Fruit fly (Drosophila melanogaster) whole organism, embryonic: Measurements from ENCODE around the gene MICU3.

Experiments used
- Antp ChIP-seq: fragments of 200-800 bp; sonication (Bioruptor generic); optimal IDR thresholded peaks from 3 replicates; lab custom pipeline; 2016; ENCODE audit warnings: missing biosample characterization, missing genetic modification characterization
- Bdp1 ChIP-seq: fragments of 200-800 bp; sonication (Bioruptor generic); optimal IDR thresholded peaks from 3 replicates; lab custom pipeline; 2016; ENCODE audit warnings: missing biosample characterization, missing genetic modification characterization
- CG10366 ChIP-seq: fragments of 200-800 bp; sonication (Bioruptor generic); IDR thresholded peaks from 2 replicates; pipeline ENCODE4 v1.3.6; 2022; ENCODE audit warnings: missing biosample characterization, missing genetic modification characterization
- CG10462 ChIP-seq: fragments of 200-800 bp; sonication (Bioruptor generic); optimal IDR thresholded peaks from 2 replicates; lab custom pipeline; 2016; ENCODE audit warnings: missing biosample characterization, missing genetic modification characterization
- CG11247 ChIP-seq: fragments of 200-800 bp; sonication (Bioruptor generic); IDR thresholded peaks from 2 replicates; pipeline ENCODE4 v1.3.6; 2022; ENCODE audit warnings: missing biosample characterization, missing genetic modification characterization
- CG12104 ChIP-seq: fragments of 200-800 bp; sonication (Bioruptor generic); optimal IDR thresholded peaks from 3 replicates; lab custom pipeline; 2016; ENCODE audit warnings: missing biosample characterization, missing genetic modification characterization
- CG14014 ChIP-seq: fragments of 200-800 bp; sonication (Bioruptor generic); IDR thresholded peaks from 2 replicates; pipeline ENCODE4 v1.3.6; 2022; ENCODE audit warnings: missing biosample characterization, missing genetic modification characterization
- CG14441 ChIP-seq: fragments of 200-800 bp; sonication (Bioruptor generic); IDR thresholded peaks from 2 replicates; pipeline ENCODE4 v1.3.6; 2022; ENCODE audit warnings: missing biosample characterization, missing genetic modification characterization
- CG14667 ChIP-seq: fragments of 200-800 bp; sonication (Bioruptor generic); IDR thresholded peaks from 2 replicates; pipeline ENCODE4 v1.3.6; 2022; ENCODE audit warnings: missing biosample characterization, missing genetic modification characterization
- CG15696 ChIP-seq: fragments of 200-800 bp; sonication (Bioruptor generic); optimal IDR thresholded peaks from 2 replicates; lab custom pipeline; 2019; ENCODE audit warnings: missing biosample characterization, mild to moderate bottlenecking, missing genetic modification characterization, moderate library complexity
- CG34376 ChIP-seq: fragments of 200-800 bp; sonication (Bioruptor generic); optimal IDR thresholded peaks from 2 replicates; lab custom pipeline; 2018; ENCODE audit warnings: missing biosample characterization, mild to moderate bottlenecking, missing genetic modification characterization
- CG3847 ChIP-seq: fragments of 200-800 bp; sonication (Bioruptor generic); IDR thresholded peaks from 2 replicates; pipeline ENCODE4 v1.3.6; 2022; ENCODE audit warnings: missing biosample characterization, missing genetic modification characterization
- CG4282 ChIP-seq: fragments of 200-800 bp; sonication (Bioruptor generic); optimal IDR thresholded peaks from 2 replicates; lab custom pipeline; 2016; ENCODE audit warnings: missing biosample characterization, missing genetic modification characterization
- CG4404 ChIP-seq: fragments of 200-800 bp; sonication (Bioruptor generic); IDR thresholded peaks from 2 replicates; pipeline ENCODE4 v1.3.6; 2022; ENCODE audit warnings: missing biosample characterization, missing genetic modification characterization
- CG6175 ChIP-seq: fragments of 200-800 bp; sonication (Bioruptor generic); IDR thresholded peaks from 3 replicates; pipeline ENCODE4 v1.3.6; 2022; ENCODE audit warnings: missing biosample characterization, missing genetic modification characterization
- CG6272 ChIP-seq: fragments of 200-800 bp; sonication (Bioruptor generic); IDR thresholded peaks from 2 replicates; pipeline ENCODE4 v1.3.6; 2022; ENCODE audit warnings: missing biosample characterization, missing genetic modification characterization
- CG8478 ChIP-seq: fragments of >200 bp; optimal IDR thresholded peaks from 2 replicates; lab custom pipeline; 2018
- CG9727 ChIP-seq: fragments of 200-800 bp; sonication (Bioruptor generic); optimal IDR thresholded peaks from 3 replicates; lab custom pipeline; 2017; ENCODE audit warnings: missing biosample characterization, mild to moderate bottlenecking, missing genetic modification characterization
- CG9797 ChIP-seq: fragments of 200-800 bp; sonication (Bioruptor generic); optimal IDR thresholded peaks from 3 replicates; lab custom pipeline; 2018; ENCODE audit warnings: missing biosample characterization, mild to moderate bottlenecking, missing genetic modification characterization
- CG9932 ChIP-seq: fragments of 200-800 bp; sonication (Bioruptor generic); IDR thresholded peaks from 2 replicates; pipeline ENCODE4 v1.3.6; 2022; ENCODE audit warnings: missing biosample characterization, missing genetic modification characterization
- D ChIP-seq, 2 experiments: fragments of 200-800 bp in 1 of 2; fragments of >200 bp in 1 of 2; sonication (Bioruptor generic) in 1 of 2; optimal IDR thresholded peaks; 2 replicates in 1 of 2; 3 replicates in 1 of 2; lab custom pipeline; 2017; ENCODE audit warnings: mild to moderate bottlenecking in 1 of 2, missing biosample characterization in 1 of 2, missing genetic modification characterization in 1 of 2, missing genetic modification reagents in 1 of 2
- GATAe ChIP-seq: fragments of 200-800 bp; sonication (Bioruptor generic); conservative IDR thresholded peaks from 2 replicates; pipeline ENCODE4 v1.3.6; 2022; ENCODE audit warnings: missing biosample characterization, missing genetic modification characterization
- Hand ChIP-seq: fragments of 200-800 bp; sonication (Bioruptor generic); optimal IDR thresholded peaks from 2 replicates; lab custom pipeline; 2017; ENCODE audit warnings: mild to moderate bottlenecking, missing biosample characterization, missing genetic modification reagents, missing genetic modification characterization
- NC2β ChIP-seq: fragments of 200-800 bp; sonication (Bioruptor generic); optimal IDR thresholded peaks from 2 replicates; lab custom pipeline; 2016; ENCODE audit warnings: missing biosample characterization, missing genetic modification characterization
- NK7.1 ChIP-seq: fragments of 200-800 bp; sonication (Bioruptor generic); optimal IDR thresholded peaks from 3 replicates; lab custom pipeline; 2016; ENCODE audit warnings: missing biosample characterization, missing genetic modification characterization
- Opbp ChIP-seq: fragments of 200-800 bp; sonication (Bioruptor generic); IDR thresholded peaks from 3 replicates; pipeline ENCODE4 v1.3.6; 2022; ENCODE audit warnings: missing biosample characterization, missing genetic modification characterization; ENCODE audit not compliant: partially characterized antibody
- Side ChIP-seq: fragments of 200-800 bp; sonication (Bioruptor generic); optimal IDR thresholded peaks from 2 replicates; lab custom pipeline; 2016; ENCODE audit warnings: missing biosample characterization, missing genetic modification characterization
- Sox102F ChIP-seq: fragments of 200-800 bp; sonication (Bioruptor generic); optimal IDR thresholded peaks from 2 replicates; lab custom pipeline; 2018; ENCODE audit warnings: missing biosample characterization, mild to moderate bottlenecking, missing genetic modification characterization, moderate library complexity
- Sry-β ChIP-seq: fragments of 200-800 bp; sonication (Bioruptor generic); optimal IDR thresholded peaks from 2 replicates; lab custom pipeline; 2018; ENCODE audit warnings: missing biosample characterization, mild to moderate bottlenecking, missing genetic modification characterization, moderate library complexity
- Vsx1 ChIP-seq: fragments of 200-800 bp; sonication (Bioruptor generic); optimal IDR thresholded peaks from 2 replicates; lab custom pipeline; 2017; ENCODE audit warnings: missing biosample characterization, mild to moderate bottlenecking, missing genetic modification characterization, missing genetic modification reagents
- chinmo ChIP-seq: fragments of 200-800 bp; sonication (Bioruptor generic); IDR thresholded peaks from 4 replicates; pipeline ENCODE4 v1.3.6; 2022; ENCODE audit warnings: missing biosample characterization, missing genetic modification characterization; ENCODE audit not compliant: partially characterized antibody
- chn ChIP-seq: fragments of 200-800 bp; sonication (Bioruptor generic); optimal IDR thresholded peaks from 2 replicates; lab custom pipeline; 2016; ENCODE audit warnings: missing biosample characterization, missing genetic modification characterization
- crc ChIP-seq: fragments of 200-800 bp; sonication (Bioruptor generic); optimal IDR thresholded peaks from 2 replicates; lab custom pipeline; 2016; ENCODE audit warnings: missing biosample characterization, missing genetic modification characterization
- dm ChIP-seq: fragments of 200-800 bp; sonication (Bioruptor generic); optimal IDR thresholded peaks from 3 replicates; lab custom pipeline; 2016; ENCODE audit warnings: missing biosample characterization, missing genetic modification characterization
- eyg ChIP-seq: fragments of 200-800 bp; sonication (Bioruptor generic); optimal IDR thresholded peaks from 3 replicates; lab custom pipeline; 2016; ENCODE audit warnings: missing biosample characterization, missing genetic modification characterization
- fru ChIP-seq: fragments of >200 bp; optimal IDR thresholded peaks from 2 replicates; lab custom pipeline; 2017
- gfzf ChIP-seq: fragments of 200-800 bp; sonication (Bioruptor generic); optimal IDR thresholded peaks from 2 replicates; lab custom pipeline; 2016; ENCODE audit warnings: missing biosample characterization, mild to moderate bottlenecking, missing genetic modification characterization, moderate library complexity
- grn ChIP-seq: fragments of 200-800 bp; sonication (Bioruptor generic); optimal IDR thresholded peaks from 3 replicates; lab custom pipeline; 2017; ENCODE audit warnings: missing biosample characterization, missing genetic modification characterization
- gsb-n ChIP-seq: fragments of 200-800 bp; sonication (Bioruptor generic); optimal IDR thresholded peaks from 3 replicates; lab custom pipeline; 2018; ENCODE audit warnings: missing biosample characterization, mild to moderate bottlenecking, missing genetic modification characterization
- h ChIP-seq: fragments of >200 bp; optimal IDR thresholded peaks from 2 replicates; lab custom pipeline; 2017
- mirr ChIP-seq: fragments of 200-800 bp; sonication (Bioruptor generic); optimal IDR thresholded peaks from 3 replicates; lab custom pipeline; 2018; ENCODE audit warnings: missing biosample characterization, mild to moderate bottlenecking, missing genetic modification characterization
- mld ChIP-seq: fragments of 200-800 bp; sonication (Bioruptor generic); IDR thresholded peaks from 3 replicates; pipeline ENCODE4 v1.3.6; 2022; ENCODE audit warnings: missing biosample characterization, missing genetic modification characterization; ENCODE audit not compliant: partially characterized antibody
- nerfin-2 ChIP-seq: fragments of 200-800 bp; sonication (Bioruptor generic); IDR thresholded peaks from 2 replicates; pipeline ENCODE4 v1.3.6; 2022; ENCODE audit warnings: missing biosample characterization, missing genetic modification characterization; ENCODE audit not compliant: partially characterized antibody
- pho ChIP-seq: fragments of 200-800 bp; sonication (Bioruptor generic); optimal IDR thresholded peaks from 2 replicates; lab custom pipeline; 2016; ENCODE audit warnings: missing biosample characterization, missing genetic modification characterization
- run ChIP-seq: fragments of 200-800 bp; sonication (Bioruptor generic); optimal IDR thresholded peaks from 3 replicates; lab custom pipeline; 2018; ENCODE audit warnings: missing biosample characterization, mild to moderate bottlenecking, missing genetic modification characterization
- sens-2 ChIP-seq: fragments of 200-800 bp; sonication (Bioruptor generic); IDR thresholded peaks from 2 replicates; pipeline ENCODE4 v1.3.6; 2022; ENCODE audit warnings: missing biosample characterization, missing genetic modification characterization
- shn ChIP-seq: fragments of 200-800 bp; sonication (Bioruptor generic); optimal IDR thresholded peaks from 3 replicates; lab custom pipeline; 2016; ENCODE audit warnings: missing biosample characterization, missing genetic modification characterization
- sqz ChIP-seq: fragments of 200-800 bp; sonication (Bioruptor generic); optimal IDR thresholded peaks from 3 replicates; lab custom pipeline; 2018; ENCODE audit warnings: missing biosample characterization, mild to moderate bottlenecking, missing genetic modification characterization
- ssp ChIP-seq: fragments of 200-800 bp; sonication (Bioruptor generic); IDR thresholded peaks from 2 replicates; pipeline ENCODE4 v1.3.6; 2022; ENCODE audit warnings: missing biosample characterization, missing genetic modification characterization
- tap ChIP-seq: fragments of 200-800 bp; optimal IDR thresholded peaks from 3 replicates; lab custom pipeline; 2019; ENCODE audit warnings: missing biosample characterization, mild to moderate bottlenecking, missing genetic modification characterization, moderate library complexity
- trem ChIP-seq: fragments of 200-800 bp; optimal IDR thresholded peaks from 3 replicates; lab custom pipeline; 2019; ENCODE audit warnings: missing biosample characterization, mild to moderate bottlenecking, missing genetic modification characterization, moderate library complexity
- wdn ChIP-seq: fragments of 200-800 bp; sonication (Bioruptor generic); IDR thresholded peaks from 2 replicates; pipeline ENCODE4 v1.3.6; 2022; ENCODE audit warnings: missing biosample characterization, missing genetic modification characterization
- zen2 ChIP-seq: fragments of 200-800 bp; sonication (Bioruptor generic); IDR thresholded peaks from 3 replicates; pipeline ENCODE4 v1.3.6; 2022; ENCODE audit warnings: missing biosample characterization, missing genetic modification characterization; ENCODE audit not compliant: partially characterized antibody
- zf30C ChIP-seq: fragments of 200-800 bp; sonication (Bioruptor generic); optimal IDR thresholded peaks from 3 replicates; lab custom pipeline; 2018; ENCODE audit warnings: missing biosample characterization, mild to moderate bottlenecking, missing genetic modification characterization

Gene MICU3

dm6 chr3R:19802508-19802907, 44.6 kb upstream of the MICU3 start (continued):
- TF ChIP-seq gfzf (GFP tag; lab: Kevin White, UChicago) (no peak), eyg (GFP tag; lab: Kevin White, UChicago) (no peak), Opbp (GFP tag; lab: Robert Waterston, UW) (peak; percentile 90), CG6175 (no peak), CG14014 (no peak), CG15696 (tag; lab: Kevin White, UChicago) (no peak), shn (no peak), crc (no peak), fru (lab: Kevin White, UChicago) (no peak), CG14667 (GFP tag; lab: Robert Waterston, UW) (no peak), D (optimal IDR thresholded peaks at IDR 0.05; lab: Kevin White, UChicago) (no peak), D (GFP tag; optimal IDR thresholded peaks at IDR 0.05; lab: Kevin White, UChicago) (no peak), wdn (no peak), CG10462 (GFP tag; lab: Kevin White, UChicago) (no peak), CG14441 (GFP tag; lab: Robert Waterston, UW) (no peak), nerfin-2 (GFP tag; lab: Robert Waterston, UW) (peak; percentile 83), h (no peak), CG11247 (GFP tag; lab: Robert Waterston, UW) (no peak), CG9727 (GFP tag; lab: Kevin White, UChicago) (no peak), dm (GFP tag; lab: Kevin White, UChicago) (no peak), chn (GFP tag; lab: Kevin White, UChicago) (no peak), CG12104 (GFP tag; lab: Kevin White, UChicago) (no peak), trem (tag; lab: Kevin White, UChicago) (no peak), CG6272 (GFP tag; lab: Robert Waterston, UW) (no peak), zf30C (GFP tag; lab: Kevin White, UChicago) (no peak), grn (GFP tag; lab: Kevin White, UChicago) (no peak), CG4404 (GFP tag; lab: Robert Waterston, UW) (no peak), CG34376 (GFP tag; lab: Kevin White, UChicago) (no peak), Bdp1 (GFP tag; lab: Kevin White, UChicago) (peak; percentile 99), CG9932 (no peak), CG4282 (GFP tag; lab: Kevin White, UChicago) (no peak), CG8478 (lab: Kevin White, UChicago) (no peak), pho (GFP tag; lab: Kevin White, UChicago) (no peak), ssp (GFP tag; lab: Robert Waterston, UW) (no peak), mld (GFP tag; lab: Robert Waterston, UW) (peak; percentile 91)

dm6 chr3R:19803539-19803938, 43.6 kb upstream of the MICU3 start:
- TF ChIP-seq NK7.1 (GFP tag; lab: Kevin White, UChicago) (no peak), Side (GFP tag; lab: Kevin White, UChicago) (no peak), CG10366 (GFP tag; lab: Robert Waterston, UW) (no peak), chinmo (GFP tag; lab: Robert Waterston, UW) (0 out of 4 replicates have a peak, but pooled peaks have one; percentile 58), zen2 (GFP tag; lab: Robert Waterston, UW) (no peak), Sry-β (GFP tag; lab: Kevin White, UChicago) (no peak), gsb-n (tag; lab: Kevin White, UChicago) (no peak), Hand (GFP tag; lab: Kevin White, UChicago) (no peak), GATAe (GFP tag; lab: Robert Waterston, UW) (no peak), sqz (peak; percentile 66), Antp (no peak), run (tag; lab: Kevin White, UChicago) (peak; percentile 95), Sox102F (GFP tag; lab: Kevin White, UChicago) (peak; percentile 32), sens-2 (GFP tag; lab: Robert Waterston, UW) (no peak), tap (tag; lab: Kevin White, UChicago) (no peak), mirr (no peak), Vsx1 (GFP tag; lab: Kevin White, UChicago) (peak; percentile 4), CG3847 (GFP tag; lab: Robert Waterston, UW) (no peak), CG9797 (GFP tag; lab: Kevin White, UChicago) (no peak), NC2β (no peak)
